Worm (Caenorhabditis elegans): ENCODE results near the gene srt-67.

srt-67 gene

ce11 chrV:5239404-5239803, 17.9 kb downstream of the srt-67 start, which contains the start of gene C52A10.3:
Gene C52A10.3 (minus strand): TSS chrV:5239504.
- TF ChIP-seq tra-4 (tag; optimal IDR thresholded peaks at IDR 0.05) (no peak), ceh-36 (tag; optimal IDR thresholded peaks at IDR 0.05) (no peak), flt-1 (GFP tag; IDR thresholded peaks at IDR 0.05) (no peak), hmg-4 (GFP tag; optimal IDR thresholded peaks at IDR 0.05) (no peak), ama-1 (optimal IDR thresholded peaks at IDR 0.05) (no peak), ceh-13 (GFP tag; optimal IDR thresholded peaks at IDR 0.05) (no peak), sea-1 (GFP tag; conservative IDR thresholded peaks at IDR 0.05) (no peak), F13C5.2 (tag; optimal IDR thresholded peaks at IDR 0.05) (no peak), scrt-1 (GFP tag; IDR thresholded peaks at IDR 0.05) (no peak), tbx-37 (GFP tag; conservative IDR thresholded peaks at IDR 0.05) (no peak), tbx-11 (GFP tag; IDR thresholded peaks at IDR 0.05) (no peak), B0310.2 (tag; optimal IDR thresholded peaks at IDR 0.05) (no peak), aly-1 (tag; optimal IDR thresholded peaks at IDR 0.05) (no peak), hmbx-1 (tag; optimal IDR thresholded peaks at IDR 0.05) (no peak), hnd-1 (tag; optimal IDR thresholded peaks at IDR 0.05) (no peak), pes-1 (GFP tag; IDR thresholded peaks at IDR 0.05) (no peak)

ce11 chrV:5237116-5237515, 20.1 kb downstream of the srt-67 start, which contains the start of gene cest-35.2:
Gene cest-35.2 (minus strand): TSS chrV:5237216.
- no peak for TF ChIP-seq B0310.2 (tag; optimal IDR thresholded peaks at IDR 0.05)
- no peak for TF ChIP-seq sea-1 (GFP tag; conservative IDR thresholded peaks at IDR 0.05)
- TF ChIP-seq F13C5.2 (tag; optimal IDR thresholded peaks at IDR 0.05) = no peak
- TF ChIP-seq aly-1 (tag; optimal IDR thresholded peaks at IDR 0.05) = no peak
- no peak for TF ChIP-seq ceh-13 (GFP tag; optimal IDR thresholded peaks at IDR 0.05)
- no peak for TF ChIP-seq hnd-1 (tag; optimal IDR thresholded peaks at IDR 0.05)
- no peak for TF ChIP-seq tra-4 (tag; optimal IDR thresholded peaks at IDR 0.05)
- no peak for TF ChIP-seq hmg-4 (GFP tag; optimal IDR thresholded peaks at IDR 0.05)
- TF ChIP-seq ets-7 (tag; optimal IDR thresholded peaks at IDR 0.05) = no peak
- no peak for TF ChIP-seq tbx-11 (GFP tag; IDR thresholded peaks at IDR 0.05)
- TF ChIP-seq tbx-37 (GFP tag; conservative IDR thresholded peaks at IDR 0.05) = no peak
- TF ChIP-seq hmbx-1 (tag; optimal IDR thresholded peaks at IDR 0.05) = no peak
- no peak for TF ChIP-seq ceh-36 (tag; optimal IDR thresholded peaks at IDR 0.05)

- TF ChIP-seq scrt-1 (GFP tag; IDR thresholded peaks at IDR 0.05) (no peak), ceh-13 (GFP tag; optimal IDR thresholded peaks at IDR 0.05) (no peak), ets-7 (tag; optimal IDR thresholded peaks at IDR 0.05) (no peak), aly-1 (tag; optimal IDR thresholded peaks at IDR 0.05) (no peak), pes-1 (GFP tag; IDR thresholded peaks at IDR 0.05) (no peak), F13C5.2 (tag; optimal IDR thresholded peaks at IDR 0.05) (no peak), sea-1 (GFP tag; conservative IDR thresholded peaks at IDR 0.05) (no peak), ceh-36 (tag; optimal IDR thresholded peaks at IDR 0.05) (no peak), hmbx-1 (tag; optimal IDR thresholded peaks at IDR 0.05) (no peak), ama-1 (optimal IDR thresholded peaks at IDR 0.05) (no peak), hmg-4 (GFP tag; optimal IDR thresholded peaks at IDR 0.05) (no peak), tra-4 (tag; optimal IDR thresholded peaks at IDR 0.05) (no peak), tbx-37 (GFP tag; conservative IDR thresholded peaks at IDR 0.05) (no peak), tbx-11 (GFP tag; IDR thresholded peaks at IDR 0.05) (no peak)
Observed at ce11 chrV:5233777-5234176, 23.5 kb downstream of the srt-67 start, which contains the start of gene cest-32. Gene cest-32 (minus strand): TSS chrV:5233891.

ce11 chrV:5228513-5228912, 28.7 kb downstream of the srt-67 start:
- TF ChIP-seq aly-1 (tag; optimal IDR thresholded peaks at IDR 0.05) (no peak), sea-1 (GFP tag; conservative IDR thresholded peaks at IDR 0.05) (no peak), scrt-1 (GFP tag; IDR thresholded peaks at IDR 0.05) (no peak), flt-1 (GFP tag; IDR thresholded peaks at IDR 0.05) (no peak), pes-1 (GFP tag; IDR thresholded peaks at IDR 0.05) (no peak), tbx-11 (GFP tag; IDR thresholded peaks at IDR 0.05) (no peak), hmbx-1 (tag; optimal IDR thresholded peaks at IDR 0.05) (no peak), B0310.2 (tag; optimal IDR thresholded peaks at IDR 0.05) (no peak), tra-4 (tag; optimal IDR thresholded peaks at IDR 0.05) (no peak), ets-7 (tag; optimal IDR thresholded peaks at IDR 0.05) (no peak), tbx-37 (GFP tag; conservative IDR thresholded peaks at IDR 0.05) (no peak), hmg-4 (GFP tag; optimal IDR thresholded peaks at IDR 0.05) (no peak), hnd-1 (tag; optimal IDR thresholded peaks at IDR 0.05) (no peak), F13C5.2 (tag; optimal IDR thresholded peaks at IDR 0.05) (no peak), ceh-13 (GFP tag; optimal IDR thresholded peaks at IDR 0.05) (no peak), ceh-36 (tag; optimal IDR thresholded peaks at IDR 0.05) (no peak), ama-1 (optimal IDR thresholded peaks at IDR 0.05) (no peak)

- TF ChIP-seq pes-1 (GFP tag; IDR thresholded peaks at IDR 0.05) (no peak), ets-7 (tag; optimal IDR thresholded peaks at IDR 0.05) (no peak), tbx-11 (GFP tag; IDR thresholded peaks at IDR 0.05) (no peak), tbx-37 (GFP tag; conservative IDR thresholded peaks at IDR 0.05) (no peak), flt-1 (GFP tag; IDR thresholded peaks at IDR 0.05) (no peak), hmbx-1 (tag; optimal IDR thresholded peaks at IDR 0.05) (no peak)
Observed at ce11 chrV:5225660-5226059, 31.6 kb downstream of the srt-67 start.

- TF ChIP-seq hmg-4 (GFP tag; optimal IDR thresholded peaks at IDR 0.05) = no peak
- no peak for TF ChIP-seq tra-4 (tag; optimal IDR thresholded peaks at IDR 0.05)
- no peak for TF ChIP-seq scrt-1 (GFP tag; IDR thresholded peaks at IDR 0.05)
- no peak for TF ChIP-seq ets-7 (tag; optimal IDR thresholded peaks at IDR 0.05)
- TF ChIP-seq aly-1 (tag; optimal IDR thresholded peaks at IDR 0.05) = no peak
- TF ChIP-seq tbx-37 (GFP tag; conservative IDR thresholded peaks at IDR 0.05) = no peak
- no peak for TF ChIP-seq flt-1 (GFP tag; IDR thresholded peaks at IDR 0.05)
- TF ChIP-seq hmbx-1 (tag; optimal IDR thresholded peaks at IDR 0.05) = no peak
Observed at ce11 chrV:5223044-5223443, 34.2 kb downstream of the srt-67 start, which contains the start of gene Y49G5B.1. Gene Y49G5B.1 (plus strand): TSS chrV:5223367.

- TF ChIP-seq sea-1 (GFP tag; conservative IDR thresholded peaks at IDR 0.05) (no peak), ets-7 (tag; optimal IDR thresholded peaks at IDR 0.05) (no peak), hnd-1 (tag; optimal IDR thresholded peaks at IDR 0.05) (no peak), ceh-13 (GFP tag; optimal IDR thresholded peaks at IDR 0.05) (no peak), hmbx-1 (tag; optimal IDR thresholded peaks at IDR 0.05) (no peak), aly-1 (tag; optimal IDR thresholded peaks at IDR 0.05) (no peak), tbx-11 (GFP tag; IDR thresholded peaks at IDR 0.05) (no peak), B0310.2 (tag; optimal IDR thresholded peaks at IDR 0.05) (no peak), ama-1 (optimal IDR thresholded peaks at IDR 0.05) (no peak), pes-1 (GFP tag; IDR thresholded peaks at IDR 0.05) (no peak), F13C5.2 (tag; optimal IDR thresholded peaks at IDR 0.05) (no peak), tra-4 (tag; optimal IDR thresholded peaks at IDR 0.05) (no peak), flt-1 (GFP tag; IDR thresholded peaks at IDR 0.05) (no peak), tbx-37 (GFP tag; conservative IDR thresholded peaks at IDR 0.05) (no peak), ceh-36 (tag; optimal IDR thresholded peaks at IDR 0.05) (no peak), scrt-1 (GFP tag; IDR thresholded peaks at IDR 0.05) (no peak), hmg-4 (GFP tag; optimal IDR thresholded peaks at IDR 0.05) (no peak)
Observed at ce11 chrV:5213674-5214073, 43.6 kb downstream of the srt-67 start.
